Worm (Caenorhabditis elegans): ENCODE measurements around the gene apc-2.

Gene apc-2

ce11 chrIII:8105771-8106170 is 25.3 kb downstream of the apc-2 start:
- TF ChIP-seq nhr-12 (tag; optimal IDR thresholded peaks at IDR 0.05) (no peak), nhr-21 (tag; optimal IDR thresholded peaks at IDR 0.05) (peak; percentile 3)

- no peak for TF ChIP-seq ama-1 (optimal IDR thresholded peaks at IDR 0.05)
- TF ChIP-seq lin-13 (GFP tag; optimal IDR thresholded peaks at IDR 0.05): no peak
- no peak for TF ChIP-seq blmp-1 (tag; optimal IDR thresholded peaks at IDR 0.05; ENCODE audit: insufficient read depth)
- TF ChIP-seq nhr-25 (tag; optimal IDR thresholded peaks at IDR 0.05): no peak
- TF ChIP-seq lsy-2 (tag; optimal IDR thresholded peaks at IDR 0.05): peak; percentile 36 to 57
- no peak for TF ChIP-seq elt-3 (tag; optimal IDR thresholded peaks at IDR 0.05)
- TF ChIP-seq snpc-4 (tag; optimal IDR thresholded peaks at IDR 0.05): no peak
- TF ChIP-seq dmd-4 (tag; optimal IDR thresholded peaks at IDR 0.05): no peak
- TF ChIP-seq ztf-11 (tag; optimal IDR thresholded peaks at IDR 0.05): no peak
- TF ChIP-seq sma-3 (GFP tag; optimal IDR thresholded peaks at IDR 0.05): peak; percentile 40
- no peak for TF ChIP-seq egl-27 (tag; optimal IDR thresholded peaks at IDR 0.05)
- no peak for TF ChIP-seq ZK546.5 (tag; optimal IDR thresholded peaks at IDR 0.05)
- no peak for TF ChIP-seq alr-1 (tag; optimal IDR thresholded peaks at IDR 0.05)
- peak; percentile 84 for TF ChIP-seq unc-55 (GFP tag; optimal IDR thresholded peaks at IDR 0.05)
- no peak for TF ChIP-seq peb-1 (tag; optimal IDR thresholded peaks at IDR 0.05)
- no peak for TF ChIP-seq lin-11 (tag; optimal IDR thresholded peaks at IDR 0.05)
- no peak for TF ChIP-seq mdl-1 (tag; optimal IDR thresholded peaks at IDR 0.05)
- TF ChIP-seq lin-39 (tag; optimal IDR thresholded peaks at IDR 0.05): no peak
- no peak for TF ChIP-seq ceh-16 (tag; optimal IDR thresholded peaks at IDR 0.05)
- TF ChIP-seq R02D3.7 (tag; optimal IDR thresholded peaks at IDR 0.05): no peak
- peak; percentile 31 for TF ChIP-seq gmeb-1 (tag; optimal IDR thresholded peaks at IDR 0.05)
- TF ChIP-seq mbf-1 (tag; optimal IDR thresholded peaks at IDR 0.05): no peak
- peak; percentile 49 for TF ChIP-seq C34F6.9 (tag; optimal IDR thresholded peaks at IDR 0.05)
- TF ChIP-seq F13H6.1 (tag; optimal IDR thresholded peaks at IDR 0.05): peak; percentile 28
- TF ChIP-seq aly-2 (tag; optimal IDR thresholded peaks at IDR 0.05): no peak
- TF ChIP-seq nhr-12 (tag; optimal IDR thresholded peaks at IDR 0.05): no peak
- TF ChIP-seq mab-5 (tag; optimal IDR thresholded peaks at IDR 0.05): no peak
- no peak for TF ChIP-seq ztf-1 (GFP tag; conservative IDR thresholded peaks at IDR 0.05)
- TF ChIP-seq Y55F3AM.14 (GFP tag; optimal IDR thresholded peaks at IDR 0.05): peak; percentile 32
- TF ChIP-seq nhr-237 (tag; optimal IDR thresholded peaks at IDR 0.05): no peak
- TF ChIP-seq nhr-129 (tag; optimal IDR thresholded peaks at IDR 0.05): peak; percentile 75
- no peak for TF ChIP-seq nhr-11 (tag; optimal IDR thresholded peaks at IDR 0.05)
- peak; percentile 10 for TF ChIP-seq fos-1 (tag; optimal IDR thresholded peaks at IDR 0.05)
- no peak for TF ChIP-seq nhr-6 (tag; optimal IDR thresholded peaks at IDR 0.05)
- no peak for TF ChIP-seq skn-1 (tag; optimal IDR thresholded peaks at IDR 0.05)
- TF ChIP-seq ztf-4 (tag; optimal IDR thresholded peaks at IDR 0.05): no peak
- no peak for TF ChIP-seq unc-39 (tag; optimal IDR thresholded peaks at IDR 0.05)
- no peak for TF ChIP-seq nhr-21 (tag; optimal IDR thresholded peaks at IDR 0.05)
- no peak for TF ChIP-seq nhr-10 (tag; optimal IDR thresholded peaks at IDR 0.05)
- peak; percentile 20 for TF ChIP-seq zag-1 (tag; optimal IDR thresholded peaks at IDR 0.05)
- no peak for TF ChIP-seq nhr-77 (tag; optimal IDR thresholded peaks at IDR 0.05)
- no peak for TF ChIP-seq unc-62 (GFP tag; optimal IDR thresholded peaks at IDR 0.05)
- TF ChIP-seq sma-9 (GFP tag; optimal IDR thresholded peaks at IDR 0.05): peak; percentile 57
- no peak for TF ChIP-seq sma-9 (tag; optimal IDR thresholded peaks at IDR 0.05)
- TF ChIP-seq elt-1 (tag; optimal IDR thresholded peaks at IDR 0.05): no peak
- no peak for TF ChIP-seq crh-2 (tag; optimal IDR thresholded peaks at IDR 0.05)
- TF ChIP-seq nhr-23 (tag; optimal IDR thresholded peaks at IDR 0.05): no peak
- TF ChIP-seq sem-4 (tag; optimal IDR thresholded peaks at IDR 0.05): no peak
- TF ChIP-seq ceh-82 (tag; optimal IDR thresholded peaks at IDR 0.05): no peak
Measured at ce11 chrIII:8106476-8106875, 26.0 kb downstream of the apc-2 start.

All from whole organism, L2 larva.